Worm (Caenorhabditis elegans): ENCODE measurements around the gene F18H3.1.

F18H3.1 gene

ce11 chrX:13542757-13543156, 23.3 kb downstream of the F18H3.1 start (continued):
- TF ChIP-seq sup-37 (GFP tag; optimal IDR thresholded peaks at IDR 0.05): no peak
- TF ChIP-seq nhr-19 (GFP tag; conservative IDR thresholded peaks at IDR 0.05): no peak
- TF ChIP-seq F16B12.6 (tag; optimal IDR thresholded peaks at IDR 0.05): no peak
- no peak for TF ChIP-seq zag-1 (tag; optimal IDR thresholded peaks at IDR 0.05)
- TF ChIP-seq nhr-76 (tag; optimal IDR thresholded peaks at IDR 0.05): no peak
- TF ChIP-seq pag-3 (tag; optimal IDR thresholded peaks at IDR 0.05; ENCODE audit: borderline replicate concordance, insufficient read depth): peak; percentile 26
- no peak for TF ChIP-seq nhr-11 (tag; optimal IDR thresholded peaks at IDR 0.05)
- TF ChIP-seq unc-30 (tag; optimal IDR thresholded peaks at IDR 0.05): no peak
- no peak for TF ChIP-seq nhr-77 (tag; optimal IDR thresholded peaks at IDR 0.05)
- TF ChIP-seq ama-1 (optimal IDR thresholded peaks at IDR 0.05): no peak
- no peak for TF ChIP-seq grh-1 (GFP tag; IDR thresholded peaks at IDR 0.05)
- TF ChIP-seq hpl-2 (GFP tag; optimal IDR thresholded peaks at IDR 0.05): no peak
- TF ChIP-seq snu-23 (GFP tag; optimal IDR thresholded peaks at IDR 0.05): peak; percentile 20
- TF ChIP-seq aly-2 (tag; optimal IDR thresholded peaks at IDR 0.05): no peak
- no peak for TF ChIP-seq efl-3 (GFP tag; optimal IDR thresholded peaks at IDR 0.05)
- no peak for TF ChIP-seq fkh-10 (GFP tag; optimal IDR thresholded peaks at IDR 0.05)
- TF ChIP-seq xbp-1 (tag; optimal IDR thresholded peaks at IDR 0.05): no peak
- no peak for TF ChIP-seq C34B4.2 (tag; optimal IDR thresholded peaks at IDR 0.05)
- TF ChIP-seq aha-1 (tag; optimal IDR thresholded peaks at IDR 0.05): no peak
- no peak for TF ChIP-seq egl-27 (tag; optimal IDR thresholded peaks at IDR 0.05)
- TF ChIP-seq tbx-2 (tag; optimal IDR thresholded peaks at IDR 0.05): peak; percentile 7
- TF ChIP-seq nhr-84 (tag; optimal IDR thresholded peaks at IDR 0.05): no peak
- TF ChIP-seq mep-1 (tag; optimal IDR thresholded peaks at IDR 0.05): peak; percentile 59
- peak; percentile 12 for TF ChIP-seq nhr-47 (tag; optimal IDR thresholded peaks at IDR 0.05)
- TF ChIP-seq nhr-12 (tag; optimal IDR thresholded peaks at IDR 0.05): no peak
- no peak for TF ChIP-seq unc-98 (GFP tag; IDR thresholded peaks at IDR 0.05)
- no peak for TF ChIP-seq lir-3 (tag; optimal IDR thresholded peaks at IDR 0.05; ENCODE audit: poor library complexity)
- TF ChIP-seq lin-39 (tag; optimal IDR thresholded peaks at IDR 0.05): no peak
- no peak for TF ChIP-seq sptf-1 (tag; optimal IDR thresholded peaks at IDR 0.05)
- TF ChIP-seq jun-1 (tag; optimal IDR thresholded peaks at IDR 0.05): no peak
- peak; percentile 76 for TF ChIP-seq lin-14 (GFP tag; optimal IDR thresholded peaks at IDR 0.05)
- no peak for TF ChIP-seq ceh-63 (GFP tag; optimal IDR thresholded peaks at IDR 0.05)
- TF ChIP-seq nhr-85 (tag): no peak
- no peak for TF ChIP-seq ceh-90 (tag; optimal IDR thresholded peaks at IDR 0.05)
- TF ChIP-seq isw-1 (GFP tag; IDR thresholded peaks at IDR 0.05): no peak
- no peak for TF ChIP-seq sox-4 (tag; optimal IDR thresholded peaks at IDR 0.05)
- no peak for TF ChIP-seq nhr-237 (tag; optimal IDR thresholded peaks at IDR 0.05)
- no peak for TF ChIP-seq ceh-8 (GFP tag; optimal IDR thresholded peaks at IDR 0.05)
- TF ChIP-seq nhr-71 (tag; optimal IDR thresholded peaks at IDR 0.05): peak; percentile 25
- no peak for TF ChIP-seq lin-15B (tag; optimal IDR thresholded peaks at IDR 0.05)
- no peak for TF ChIP-seq dsc-1 (tag; optimal IDR thresholded peaks at IDR 0.05)
- no peak for TF ChIP-seq irx-1 (tag; optimal IDR thresholded peaks at IDR 0.05)
- no peak for TF ChIP-seq unc-130 (tag; optimal IDR thresholded peaks at IDR 0.05)
- TF ChIP-seq ztf-11 (tag; optimal IDR thresholded peaks at IDR 0.05): no peak
- no peak for TF ChIP-seq unc-62 (GFP tag; optimal IDR thresholded peaks at IDR 0.05)
- no peak for TF ChIP-seq unc-86 (tag; optimal IDR thresholded peaks at IDR 0.05)
- no peak for TF ChIP-seq hlh-4 (tag; optimal IDR thresholded peaks at IDR 0.05)
- no peak for TF ChIP-seq pqm-1 (tag; optimal IDR thresholded peaks at IDR 0.05)
- no peak for TF ChIP-seq dpl-1 (GFP tag; optimal IDR thresholded peaks at IDR 0.05)
- TF ChIP-seq elt-2 (tag; optimal IDR thresholded peaks at IDR 0.05): no peak
- no peak for TF ChIP-seq pax-3 (tag; optimal IDR thresholded peaks at IDR 0.05)
- no peak for TF ChIP-seq vab-15 (tag; optimal IDR thresholded peaks at IDR 0.05)
- TF ChIP-seq lsy-2 (tag; optimal IDR thresholded peaks at IDR 0.05): peak in 1 of 2 experiments; percentile 55
- TF ChIP-seq hlh-17 (GFP tag; optimal IDR thresholded peaks at IDR 0.05; ENCODE audit: borderline replicate concordance): no peak
- TF ChIP-seq ztf-4 (tag; optimal IDR thresholded peaks at IDR 0.05): no peak
